Worm (Caenorhabditis elegans): ENCODE data around the gene lips-6.

DNA sequence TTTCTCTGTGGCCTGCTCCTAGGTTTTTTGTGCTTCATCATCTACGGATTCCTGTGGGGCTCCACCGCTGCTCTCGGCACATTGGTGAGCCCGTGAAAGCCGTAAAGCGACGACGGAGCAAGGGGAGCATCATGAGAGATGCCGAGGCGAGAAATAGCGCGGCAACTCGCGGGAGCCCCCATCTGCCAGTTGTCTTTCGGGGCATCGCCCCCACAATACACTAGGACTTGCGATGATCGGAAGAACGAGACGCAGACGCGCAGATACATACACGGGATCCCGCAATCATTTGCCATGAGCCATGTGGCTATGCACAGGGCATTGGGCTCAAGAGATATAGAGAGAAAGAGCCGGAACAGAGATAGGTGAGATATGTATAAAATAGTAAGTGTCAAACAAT is 5.1 kb downstream of the lips-6 start:
- TF ChIP-seq F37B4.10 (GFP tag; IDR thresholded peaks at IDR 0.05) (no peak), ceh-91 (GFP tag; IDR thresholded peaks at IDR 0.05) (no peak), ceh-58 (GFP tag; IDR thresholded peaks at IDR 0.05) (no peak), bed-2 (GFP tag; IDR thresholded peaks at IDR 0.05) (no peak), ccch-3 (GFP tag; optimal IDR thresholded peaks at IDR 0.05) (no peak), ets-4 (GFP tag; optimal IDR thresholded peaks at IDR 0.05) (no peak)

All from whole organism, young adult.